Worm (Caenorhabditis elegans) whole organism, early embryonic: ENCODE data around the gene parg-2.

ENCODE experiments used
- B0310.2 ChIP-seq: sonication (generic microtip); optimal IDR thresholded peaks from 2 replicates; lab custom pipeline; 2016; ENCODE audit warnings: mild to moderate bottlenecking, missing genetic modification characterization, missing compliant biosample characterization
- F13C5.2 ChIP-seq: sonication (generic microtip); optimal IDR thresholded peaks from 2 replicates; lab custom pipeline; 2017; ENCODE audit warnings: mild to moderate bottlenecking, missing genetic modification characterization, inconsistent platforms, missing compliant biosample characterization
- aly-1 ChIP-seq: sonication (generic microtip); optimal IDR thresholded peaks from 2 replicates; lab custom pipeline; 2016; ENCODE audit warnings: missing genetic modification characterization, missing compliant biosample characterization
- ama-1 ChIP-seq: fragments of 150-350 bp; optimal IDR thresholded peaks from 2 replicates; lab custom pipeline; 2014
- ceh-13 ChIP-seq: fragments of 200-800 bp; sonication (Bioruptor generic); optimal IDR thresholded peaks from 2 replicates; lab custom pipeline; 2018; ENCODE audit warnings: mild to moderate bottlenecking, missing genetic modification characterization, missing compliant biosample characterization
- ceh-36 ChIP-seq: sonication (generic microtip); optimal IDR thresholded peaks from 2 replicates; lab custom pipeline; 2016; ENCODE audit warnings: missing genetic modification characterization, inconsistent platforms, missing compliant biosample characterization
- ets-7 ChIP-seq: sonication (generic microtip); optimal IDR thresholded peaks from 2 replicates; lab custom pipeline; 2016; ENCODE audit warnings: missing genotype, missing genetic modification characterization, missing compliant biosample characterization
- flt-1 ChIP-seq: fragments of 200-800 bp; sonication (Bioruptor generic); IDR thresholded peaks from 2 replicates; pipeline ENCODE4 v1.3.6; 2022; ENCODE audit warnings: missing genetic modification characterization, missing compliant biosample characterization
- hmbx-1 ChIP-seq: sonication (generic microtip); optimal IDR thresholded peaks from 2 replicates; lab custom pipeline; 2016; ENCODE audit warnings: mild to moderate bottlenecking, missing genetic modification characterization, missing compliant biosample characterization
- hmg-4 ChIP-seq: fragments of 200-800 bp; sonication (Bioruptor generic); optimal IDR thresholded peaks from 2 replicates; lab custom pipeline; 2018; ENCODE audit warnings: mild to moderate bottlenecking, missing genetic modification characterization, missing compliant biosample characterization
- hnd-1 ChIP-seq: sonication (generic microtip); optimal IDR thresholded peaks from 2 replicates; lab custom pipeline; 2016; ENCODE audit warnings: missing genetic modification characterization, missing compliant biosample characterization
- pes-1 ChIP-seq: fragments of 200-800 bp; sonication (Bioruptor generic); IDR thresholded peaks from 2 replicates; pipeline ENCODE4 v1.3.6; 2022; ENCODE audit warnings: missing genetic modification reagents, missing genetic modification characterization, missing compliant biosample characterization
- scrt-1 ChIP-seq: fragments of 200-800 bp; sonication (Bioruptor generic); IDR thresholded peaks from 2 replicates; pipeline ENCODE4 v1.3.6; 2022; ENCODE audit warnings: missing genetic modification characterization, missing compliant biosample characterization
- sea-1 ChIP-seq: fragments of 200-800 bp; sonication (Bioruptor generic); conservative IDR thresholded peaks from 2 replicates; pipeline ENCODE4 v1.3.6; 2022; ENCODE audit warnings: missing genetic modification characterization, missing compliant biosample characterization
- tbx-11 ChIP-seq: fragments of 200-800 bp; sonication (Bioruptor generic); IDR thresholded peaks from 2 replicates; pipeline ENCODE4 v1.3.6; 2022; ENCODE audit warnings: missing genetic modification characterization, missing compliant biosample characterization
- tbx-37 ChIP-seq: fragments of 200-800 bp; sonication (Bioruptor generic); conservative IDR thresholded peaks from 2 replicates; pipeline ENCODE4 v1.3.6; 2022; ENCODE audit warnings: missing genetic modification reagents, missing genetic modification characterization, missing compliant biosample characterization
- tra-4 ChIP-seq: sonication (generic microtip); optimal IDR thresholded peaks from 2 replicates; lab custom pipeline; 2017; ENCODE audit warnings: missing genetic modification characterization, missing compliant biosample characterization

The parg-2 gene

DNA sequence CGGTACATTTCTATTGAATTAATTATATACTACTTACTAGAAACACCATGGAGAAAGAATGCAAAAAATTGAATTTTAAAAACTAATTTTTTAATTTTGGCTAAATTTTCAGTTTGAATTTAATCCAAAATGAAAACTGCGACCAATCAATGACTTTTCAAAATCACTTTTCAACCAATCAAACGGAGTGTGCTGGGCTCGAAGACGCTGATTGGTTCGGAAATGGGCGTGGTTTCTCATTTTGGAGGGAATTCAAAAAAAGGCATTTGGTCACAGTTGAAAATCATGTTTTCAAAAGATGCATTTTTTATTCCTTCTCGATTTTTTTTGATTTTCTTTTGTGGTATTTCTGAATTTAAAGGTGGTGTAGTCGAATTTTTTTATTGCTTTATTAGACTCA is 34.0 kb upstream of the parg-2 start:
- TF ChIP-seq ama-1 (lab: Kevin White, UChicago) (no peak), tbx-11 (no peak), hmbx-1 (tag; lab: Kevin White, UChicago) (no peak), B0310.2 (tag; lab: Kevin White, UChicago) (no peak), scrt-1 (GFP tag; lab: Robert Waterston, UW) (no peak), hnd-1 (tag; lab: Kevin White, UChicago) (no peak), sea-1 (no peak), tbx-37 (GFP tag; lab: Robert Waterston, UW) (no peak)

DNA sequence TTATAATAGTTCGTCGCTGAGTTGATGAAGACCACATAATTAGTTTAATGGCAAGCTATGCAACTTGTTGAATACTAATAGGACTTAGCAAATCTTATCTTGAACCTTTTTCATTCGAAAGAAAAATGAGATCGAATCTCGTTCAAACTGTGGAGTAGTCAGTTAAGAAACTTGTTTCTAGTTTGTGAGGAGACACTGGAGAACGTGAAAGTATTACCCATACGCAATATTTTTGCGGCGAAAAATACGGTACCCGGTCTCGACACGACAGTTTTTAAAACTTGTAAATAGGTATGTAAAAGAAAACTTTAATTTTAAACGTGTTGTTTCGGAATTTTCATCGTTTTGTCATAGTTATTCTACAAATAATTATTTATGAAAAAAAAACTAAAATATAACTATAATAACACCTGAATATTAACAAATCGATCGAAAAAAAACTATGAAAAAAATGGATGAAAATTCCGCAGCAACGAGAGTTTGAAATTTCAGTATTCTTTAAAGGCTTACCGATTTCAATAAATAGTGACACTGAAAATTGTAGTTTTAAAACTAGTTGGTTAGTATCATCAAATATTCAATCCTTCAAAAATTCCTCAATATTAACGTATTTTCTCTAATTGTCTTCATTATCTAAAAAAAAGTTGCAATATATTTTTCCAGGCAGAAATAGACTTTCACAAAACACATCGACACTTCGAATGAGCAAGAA is 30.8 kb upstream of the parg-2 start, which contains the start of the genes F20C5.7 and parg-1:
Gene F20C5.7, minus strand, starts transcription at position 101 of the 712 bp plus-strand sequence.
Gene parg-1, plus strand, starts transcription at position 662 of the 712 bp plus-strand sequence.
- TF ChIP-seq sea-1 (no peak), ets-7 (tag; lab: Kevin White, UChicago) (no peak), tbx-11 (no peak), scrt-1 (GFP tag; lab: Robert Waterston, UW) (no peak), aly-1 (tag; lab: Kevin White, UChicago) (no peak), ama-1 (lab: Kevin White, UChicago) (no peak), hmg-4 (no peak), ceh-36 (tag; lab: Kevin White, UChicago) (no peak), ceh-13 (no peak), tbx-37 (GFP tag; lab: Robert Waterston, UW) (no peak), hmbx-1 (tag; lab: Kevin White, UChicago) (no peak), hnd-1 (tag; lab: Kevin White, UChicago) (no peak), pes-1 (GFP tag; lab: Robert Waterston, UW) (no peak), B0310.2 (tag; lab: Kevin White, UChicago) (no peak), flt-1 (GFP tag; lab: Robert Waterston, UW) (no peak), F13C5.2 (tag; lab: Kevin White, UChicago) (no peak)

DNA sequence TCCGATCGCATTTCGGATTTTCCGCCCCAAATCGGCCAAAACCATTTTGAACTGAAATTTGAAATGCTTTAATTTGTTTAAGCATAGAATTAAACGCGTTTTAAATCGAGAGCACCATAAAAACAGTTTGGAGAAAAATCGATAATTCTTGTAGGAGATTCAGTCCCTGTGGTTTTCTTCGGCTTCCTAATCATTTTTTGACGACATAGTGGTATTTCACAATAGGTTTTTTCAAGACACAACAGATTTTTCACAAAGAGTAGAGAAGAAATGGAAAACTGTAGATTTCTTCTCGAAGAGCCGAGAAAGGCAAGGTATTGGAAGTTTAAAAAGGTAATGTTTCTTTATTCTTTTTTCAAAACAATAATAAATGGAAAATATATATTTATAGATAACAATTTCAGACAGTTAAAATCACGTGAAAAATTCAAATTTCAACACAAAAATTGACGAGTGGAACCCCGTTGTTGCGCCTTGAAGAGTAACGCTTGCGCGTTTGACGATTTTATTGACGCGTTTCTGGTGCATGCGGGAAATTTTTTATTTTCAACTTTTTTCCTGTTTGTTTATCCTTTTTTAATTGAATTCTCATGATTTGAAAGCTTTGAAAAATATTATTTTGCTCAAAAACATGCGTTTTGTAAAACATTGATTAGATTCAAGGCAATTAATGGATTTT is 28.9 kb upstream of the parg-2 start, which contains the start of gene F21D5.7:
Gene F21D5.7, minus strand, starts transcription at position 51 of the 679 bp plus-strand sequence.
- TF ChIP-seq ceh-36 (tag; lab: Kevin White, UChicago) (no peak), pes-1 (GFP tag; lab: Robert Waterston, UW) (no peak), F13C5.2 (tag; lab: Kevin White, UChicago) (peak; percentile 43), ets-7 (tag; lab: Kevin White, UChicago) (no peak), hnd-1 (tag; lab: Kevin White, UChicago) (no peak), scrt-1 (GFP tag; lab: Robert Waterston, UW) (no peak), tbx-37 (GFP tag; lab: Robert Waterston, UW) (no peak), hmbx-1 (tag; lab: Kevin White, UChicago) (no peak), hmg-4 (no peak)

DNA sequence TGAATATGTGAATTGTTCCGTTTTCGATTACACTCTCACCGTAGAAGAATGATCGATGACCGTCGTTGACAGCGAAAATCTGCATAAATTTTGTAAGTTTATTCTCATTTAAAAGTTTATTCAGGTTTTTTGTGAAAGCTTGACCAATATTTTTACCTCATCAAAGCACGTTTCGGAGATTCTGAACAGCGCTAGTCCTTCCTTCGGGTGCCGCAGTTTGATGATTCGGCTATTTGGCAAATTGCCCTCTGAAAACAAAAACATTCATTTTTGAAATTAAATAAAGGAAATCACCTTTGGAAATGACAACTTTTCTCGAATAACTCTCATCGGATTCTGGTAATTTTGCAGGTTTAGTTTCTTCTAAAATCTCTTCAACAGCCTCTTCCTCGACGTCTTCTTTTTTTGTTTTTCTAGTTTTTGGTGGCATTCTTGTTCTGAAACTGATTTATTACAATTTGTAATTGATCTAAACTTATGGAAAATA is 26.1 kb upstream of the parg-2 start, which contains the start of gene F21D5.6:
Gene F21D5.6, minus strand, starts transcription at position 437 of the 487 bp plus-strand sequence.
- TF ChIP-seq aly-1 (tag; lab: Kevin White, UChicago) (no peak), B0310.2 (tag; lab: Kevin White, UChicago) (no peak), ama-1 (lab: Kevin White, UChicago) (no peak), pes-1 (GFP tag; lab: Robert Waterston, UW) (no peak), tra-4 (tag; lab: Kevin White, UChicago) (no peak), ceh-13 (no peak), hmbx-1 (tag; lab: Kevin White, UChicago) (no peak), tbx-11 (no peak), tbx-37 (GFP tag; lab: Robert Waterston, UW) (no peak), sea-1 (no peak), scrt-1 (GFP tag; lab: Robert Waterston, UW) (no peak), ceh-36 (tag; lab: Kevin White, UChicago) (no peak), flt-1 (GFP tag; lab: Robert Waterston, UW) (no peak), F13C5.2 (tag; lab: Kevin White, UChicago) (no peak), hmg-4 (no peak)

DNA sequence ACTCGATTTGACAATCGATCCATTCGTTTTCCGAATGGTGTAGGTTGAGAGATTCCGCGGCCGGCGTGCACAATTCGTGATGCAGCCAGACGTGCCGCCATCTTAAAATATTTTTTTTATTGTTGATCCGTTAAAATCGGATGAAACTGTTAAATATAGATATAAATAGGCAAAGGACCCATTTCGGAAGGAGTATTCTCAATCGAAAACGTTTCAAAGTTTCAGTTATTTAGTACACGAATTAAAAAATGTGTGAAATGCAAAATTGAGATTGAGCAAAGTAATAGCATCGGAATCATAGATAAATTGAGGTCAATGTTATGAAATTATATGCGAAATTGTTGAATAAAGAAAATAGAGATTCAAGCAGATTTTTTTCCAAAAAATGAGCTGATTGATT is 25.0 kb upstream of the parg-2 start, which contains the start of gene mrps-33:
Gene mrps-33, minus strand, starts transcription at position 101 of the 400 bp plus-strand sequence.
- TF ChIP-seq ceh-13 (no peak), sea-1 (no peak), hmg-4 (no peak), flt-1 (GFP tag; lab: Robert Waterston, UW) (no peak), ama-1 (lab: Kevin White, UChicago) (no peak), pes-1 (GFP tag; lab: Robert Waterston, UW) (no peak), hnd-1 (tag; lab: Kevin White, UChicago) (no peak), scrt-1 (GFP tag; lab: Robert Waterston, UW) (no peak), tbx-37 (GFP tag; lab: Robert Waterston, UW) (no peak), hmbx-1 (tag; lab: Kevin White, UChicago) (no peak), tbx-11 (no peak), ceh-36 (tag; lab: Kevin White, UChicago) (no peak), aly-1 (tag; lab: Kevin White, UChicago) (no peak), F13C5.2 (tag; lab: Kevin White, UChicago) (no peak), tra-4 (tag; lab: Kevin White, UChicago) (no peak), B0310.2 (tag; lab: Kevin White, UChicago) (no peak), ets-7 (tag; lab: Kevin White, UChicago) (no peak)

DNA sequence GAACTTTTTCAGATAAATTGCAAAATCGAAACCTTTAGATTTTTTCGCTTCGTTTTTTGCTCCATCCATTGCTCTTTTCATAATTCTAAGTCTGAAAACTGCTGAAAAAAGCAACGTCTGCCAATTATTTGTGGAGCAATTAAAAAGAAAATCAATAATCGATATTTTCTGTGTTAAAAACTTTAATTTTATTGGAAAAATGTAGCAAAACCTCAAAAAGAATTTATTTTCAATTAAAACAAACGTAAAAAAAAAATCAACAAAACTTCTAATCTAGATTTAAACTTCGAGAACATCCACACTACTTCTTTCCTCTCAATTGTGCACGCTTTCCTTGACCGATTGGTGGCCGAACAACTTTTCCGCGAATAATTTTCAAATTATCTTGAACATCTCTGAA is 24.4 kb upstream of the parg-2 start, which contains the start of gene F21D5.5:
Gene F21D5.5, minus strand, starts transcription at position 101 of the 400 bp plus-strand sequence.
- TF ChIP-seq pes-1 (GFP tag; lab: Robert Waterston, UW) (no peak), F13C5.2 (tag; lab: Kevin White, UChicago) (no peak), ama-1 (lab: Kevin White, UChicago) (no peak), hmbx-1 (tag; lab: Kevin White, UChicago) (no peak), ets-7 (tag; lab: Kevin White, UChicago) (no peak)
